Worm (Caenorhabditis elegans) whole organism, L3 larva: ENCODE data around the gene D1044.7.

Source experiments
- R02D3.7 ChIP-seq: fragments of 150-350 bp; optimal IDR thresholded peaks from 2 replicates; lab custom pipeline; 2014; ENCODE audit warnings: missing biosample characterization, missing genetic modification characterization
- ama-1 ChIP-seq: fragments of 150-350 bp; optimal IDR thresholded peaks from 2 replicates; lab custom pipeline; 2018
- ceh-16 ChIP-seq: sonication (generic microtip); optimal IDR thresholded peaks from 2 replicates; lab custom pipeline; 2017; ENCODE audit warnings: missing biosample characterization, missing genetic modification characterization
- ceh-9 ChIP-seq: sonication (generic microtip); optimal IDR thresholded peaks from 2 replicates; lab custom pipeline; 2018; ENCODE audit warnings: missing biosample characterization, missing genetic modification characterization
- egl-5 ChIP-seq: fragments of 150-350 bp; optimal IDR thresholded peaks from 2 replicates; lab custom pipeline; 2017; ENCODE audit warnings: missing biosample characterization, missing genetic modification reagents, missing genetic modification characterization, inconsistent platforms
- elt-1 ChIP-seq: fragments of 150-350 bp; optimal IDR thresholded peaks from 2 replicates; lab custom pipeline; 2014; ENCODE audit warnings: missing biosample characterization, missing genetic modification characterization
- elt-2 ChIP-seq: sonication (generic microtip); optimal IDR thresholded peaks from 2 replicates; lab custom pipeline; 2016; ENCODE audit warnings: missing genetic modification reagents, mild to moderate bottlenecking, missing genetic modification characterization, missing compliant biosample characterization
- elt-3 ChIP-seq, 3 experiments: fragments of 150-350 bp in 1 of 3; sonication (generic microtip) in 2 of 3; optimal IDR thresholded peaks; 2 replicates in 2 of 3; 4 replicates in 1 of 3; lab custom pipeline; 2014 to 2017; ENCODE audit warnings: missing biosample characterization in 3 of 3, missing genetic modification characterization in 3 of 3
- fkh-10 ChIP-seq: sonication (generic microtip); optimal IDR thresholded peaks from 2 replicates; lab custom pipeline; 2017; ENCODE audit warnings: missing biosample characterization, missing genetic modification reagents, missing genetic modification characterization
- fkh-2 ChIP-seq: fragments of 150-350 bp; optimal IDR thresholded peaks from 2 replicates; lab custom pipeline; 2014; ENCODE audit warnings: missing biosample characterization, missing genetic modification reagents, missing genetic modification characterization
- hmg-11 ChIP-seq: sonication (generic microtip); optimal IDR thresholded peaks from 2 replicates; lab custom pipeline; 2016; ENCODE audit warnings: missing genetic modification characterization, missing compliant biosample characterization
- jun-1 ChIP-seq: fragments of 150-350 bp; optimal IDR thresholded peaks from 2 replicates; lab custom pipeline; 2014; ENCODE audit warnings: missing biosample characterization, missing genetic modification reagents, missing genetic modification characterization
- lin-39 ChIP-seq: fragments of 150-350 bp; optimal IDR thresholded peaks from 2 replicates; lab custom pipeline; 2018; ENCODE audit warnings: missing biosample characterization, missing genetic modification reagents, missing genetic modification characterization
- lsy-12 ChIP-seq: sonication (generic microtip); optimal IDR thresholded peaks from 2 replicates; lab custom pipeline; 2016; ENCODE audit warnings: mild to moderate bottlenecking, missing genetic modification characterization, missing compliant biosample characterization
- mdl-1 ChIP-seq: fragments of 150-350 bp; optimal IDR thresholded peaks from 2 replicates; lab custom pipeline; 2014; ENCODE audit warnings: missing biosample characterization, missing genetic modification characterization
- mml-1 ChIP-seq: fragments of 150-350 bp; sonication (generic microtip); optimal IDR thresholded peaks from 3 replicates; lab custom pipeline; 2014; ENCODE audit warnings: missing biosample characterization, missing genetic modification characterization
- nfya-1 ChIP-seq: sonication (generic microtip); optimal IDR thresholded peaks from 2 replicates; lab custom pipeline; 2017; ENCODE audit warnings: missing genetic modification characterization, mild to moderate bottlenecking, missing compliant biosample characterization, antibody characterized with exemption, moderate library complexity; ENCODE audit not compliant: insufficient read depth
- nhr-11 ChIP-seq: fragments of 150-350 bp; optimal IDR thresholded peaks from 2 replicates; lab custom pipeline; 2014; ENCODE audit warnings: missing biosample characterization, missing genetic modification characterization
- nhr-12 ChIP-seq: fragments of 150-350 bp; optimal IDR thresholded peaks from 2 replicates; lab custom pipeline; 2014; ENCODE audit warnings: missing biosample characterization, missing genetic modification characterization
- nhr-23 ChIP-seq: fragments of 150-350 bp; optimal IDR thresholded peaks from 2 replicates; lab custom pipeline; 2014; ENCODE audit warnings: missing biosample characterization, missing genetic modification reagents, missing genetic modification characterization
- nhr-237 ChIP-seq: fragments of 150-350 bp; optimal IDR thresholded peaks from 2 replicates; lab custom pipeline; 2014; ENCODE audit warnings: missing biosample characterization, missing genetic modification characterization
- nhr-25 ChIP-seq: sonication (generic microtip); optimal IDR thresholded peaks from 2 replicates; lab custom pipeline; 2017; ENCODE audit warnings: missing biosample characterization, missing genetic modification characterization
- nhr-43 ChIP-seq: sonication (generic microtip); optimal IDR thresholded peaks from 2 replicates; lab custom pipeline; 2016; ENCODE audit warnings: mild to moderate bottlenecking, missing genetic modification characterization, missing compliant biosample characterization; ENCODE audit not compliant: poor library complexity, severe bottlenecking
- nhr-67 ChIP-seq: fragments of 150-350 bp; optimal IDR thresholded peaks from 2 replicates; lab custom pipeline; 2014; ENCODE audit warnings: missing biosample characterization, missing genetic modification characterization
- nhr-76 ChIP-seq: fragments of 150-350 bp; sonication (generic microtip); optimal IDR thresholded peaks from 5 replicates; lab custom pipeline; 2014; ENCODE audit warnings: missing biosample characterization, missing genetic modification characterization
- pha-4 ChIP-seq: fragments of 150-350 bp; optimal IDR thresholded peaks from 2 replicates; lab custom pipeline; 2014; ENCODE audit warnings: missing biosample characterization, missing genetic modification reagents, missing genetic modification characterization
- pqm-1 ChIP-seq: fragments of 150-350 bp; optimal IDR thresholded peaks from 2 replicates; lab custom pipeline; 2017; ENCODE audit warnings: missing biosample characterization, missing genetic modification characterization, inconsistent platforms
- sea-2 ChIP-seq: fragments of 150-350 bp; sonication (generic microtip); optimal IDR thresholded peaks from 4 replicates; lab custom pipeline; 2014; ENCODE audit warnings: missing biosample characterization, missing genetic modification reagents, missing genetic modification characterization
- tbx-2 ChIP-seq: sonication (generic microtip); optimal IDR thresholded peaks from 2 replicates; lab custom pipeline; 2016; ENCODE audit warnings: mild to moderate bottlenecking, missing genetic modification characterization, missing compliant biosample characterization
- unc-62 ChIP-seq: fragments of 150-350 bp; sonication (generic microtip); optimal IDR thresholded peaks from 4 replicates; lab custom pipeline; 2014; ENCODE audit warnings: missing biosample characterization, missing genetic modification reagents, missing genetic modification characterization
- ztf-11 ChIP-seq: fragments of 150-350 bp; optimal IDR thresholded peaks from 2 replicates; lab custom pipeline; 2014; ENCODE audit warnings: missing biosample characterization, missing genetic modification characterization

The D1044.7 gene

ce11 chrIII:5512502-5512901, 3.9 kb upstream of the D1044.7 start, which contains the start of gene pqn-25:
Gene pqn-25, minus strand, starts transcription at chrIII:5512602.
- TF ChIP-seq nhr-23 = no peak
- TF ChIP-seq nfya-1 = no peak
- no peak for TF ChIP-seq pha-4 (tag; lab: Kevin White, UChicago)
- no peak for TF ChIP-seq jun-1 (tag; lab: Kevin White, UChicago)
- TF ChIP-seq nhr-76 (tag; lab: Kevin White, UChicago) = no peak
- TF ChIP-seq sea-2 (GFP tag; lab: Kevin White, UChicago) = no peak
- TF ChIP-seq fkh-2 (tag; lab: Kevin White, UChicago) = no peak
- no peak for TF ChIP-seq nhr-67 (tag; lab: Kevin White, UChicago)
- no peak for TF ChIP-seq unc-62 (GFP tag; lab: Kevin White, UChicago)
- no peak for TF ChIP-seq fkh-10 (GFP tag; lab: Kevin White, UChicago)
- no peak for TF ChIP-seq nhr-12 (tag; lab: Kevin White, UChicago)
- TF ChIP-seq lin-39 (tag; lab: Kevin White, UChicago) = no peak
- TF ChIP-seq nhr-237 (tag; lab: Kevin White, UChicago) = no peak
- no peak for TF ChIP-seq ceh-16 (tag; lab: Kevin White, UChicago)
- no peak for TF ChIP-seq elt-3 (tag; optimal IDR thresholded peaks at IDR 0.05; lab: Kevin White, UChicago)

ce11 chrIII:5506936-5507335, 1.6 kb downstream of the D1044.7 start:
- TF ChIP-seq lin-39 (tag; lab: Kevin White, UChicago) = no peak
- TF ChIP-seq hmg-11 (tag; lab: Kevin White, UChicago) = no peak
- no peak for TF ChIP-seq pqm-1 (tag; lab: Kevin White, UChicago)
- no peak for TF ChIP-seq nhr-67 (tag; lab: Kevin White, UChicago)
- TF ChIP-seq mdl-1 (tag; lab: Kevin White, UChicago) = no peak
- TF ChIP-seq ztf-11 (tag; lab: Kevin White, UChicago) = no peak
- TF ChIP-seq ama-1 (lab: Kevin White, UChicago) = no peak
- no peak for TF ChIP-seq ceh-16 (tag; lab: Kevin White, UChicago)
- TF ChIP-seq elt-3 (tag; optimal IDR thresholded peaks at IDR 0.05; lab: Kevin White, UChicago) = no peak

- TF ChIP-seq nhr-23 (peak; percentile 79), ama-1 (lab: Kevin White, UChicago) (peak; percentile 92), egl-5 (tag; lab: Kevin White, UChicago) (no peak), pha-4 (tag; lab: Kevin White, UChicago) (peak; percentile 35), nhr-11 (tag; lab: Kevin White, UChicago) (no peak), lsy-12 (tag; lab: Kevin White, UChicago) (peak; percentile 72), nhr-25 (tag; lab: Kevin White, UChicago) (peak; percentile 40), nhr-43 (tag; lab: Kevin White, UChicago) (peak; percentile 71), unc-62 (GFP tag; lab: Kevin White, UChicago) (no peak), tbx-2 (peak; percentile 27), elt-2 (tag; lab: Kevin White, UChicago) (peak; percentile 36), jun-1 (tag; lab: Kevin White, UChicago) (peak; percentile 44), R02D3.7 (tag; lab: Kevin White, UChicago) (peak; percentile 56)
- TF ChIP-seq, all 47 proteins: peak for 10
Measured at ce11 chrIII:5506023-5506597, 2.5 kb downstream of the D1044.7 start.

ce11 chrIII:5505474-5506022, 3.0 kb downstream of the D1044.7 start:
- TF ChIP-seq ama-1 (lab: Kevin White, UChicago) = peak; percentile 44
- TF ChIP-seq ceh-16 (tag; lab: Kevin White, UChicago) = no peak
- no peak for TF ChIP-seq elt-1 (tag; lab: Kevin White, UChicago)
- TF ChIP-seq mml-1 = no peak
- no peak for TF ChIP-seq nfya-1
- no peak for TF ChIP-seq lin-39 (tag; lab: Kevin White, UChicago)

- TF ChIP-seq nhr-43 (tag; lab: Kevin White, UChicago) = peak; percentile 42
- no peak for TF ChIP-seq ceh-9 (tag; lab: Kevin White, UChicago)
Measured at ce11 chrIII:5504725-5505473, 3.7 kb downstream of the D1044.7 start.
